Fruit fly (Drosophila melanogaster) whole organism, larva: ENCODE measurements around the gene CG42685.

Experiments used
- noc ChIP-seq: fragments of 200-800 bp; sonication (Bioruptor generic); optimal IDR thresholded peaks from 3 replicates; lab custom pipeline; 2019; ENCODE audit warnings: missing biosample characterization, mild to moderate bottlenecking, missing genetic modification characterization, moderate library complexity

CG42685 gene

dm6 chr2L:14699501-14700077, 30.4 kb downstream of the CG42685 start:
- TF ChIP-seq noc: no peak

dm6 chr2L:14698980-14699379, 31.0 kb downstream of the CG42685 start:
- no peak for TF ChIP-seq noc

dm6 chr2L:14697938-14698337, 32.0 kb downstream of the CG42685 start:
- peak; percentile 15 for TF ChIP-seq noc

dm6 chr2L:14693620-14694019, 36.4 kb downstream of the CG42685 start:
- no peak for TF ChIP-seq noc

- TF ChIP-seq noc: no peak
Measured at dm6 chr2L:14690791-14691190, 39.2 kb downstream of the CG42685 start.

- no peak for TF ChIP-seq noc
Measured at dm6 chr2L:14690285-14690684, 39.7 kb downstream of the CG42685 start.

dm6 chr2L:14688922-14689711, 40.9 kb downstream of the CG42685 start, which contains the start of gene osp:
Gene osp (minus strand): TSS chr2L:14689340.
- peak; percentile 84 for TF ChIP-seq noc

dm6 chr2L:14688274-14688840, 41.6 kb downstream of the CG42685 start:
- no peak for TF ChIP-seq noc

dm6 chr2L:14687359-14687758, 42.6 kb downstream of the CG42685 start:
- no peak for TF ChIP-seq noc

- peak; percentile 83 for TF ChIP-seq noc
Measured at dm6 chr2L:14685637-14686232, 44.2 kb downstream of the CG42685 start.

- no peak for TF ChIP-seq noc
Measured at dm6 chr2L:14684966-14685365, 45.0 kb downstream of the CG42685 start.

- TF ChIP-seq noc: no peak
Measured at dm6 chr2L:14683596-14683995, 46.4 kb downstream of the CG42685 start.

dm6 chr2L:14682325-14682884, 47.6 kb downstream of the CG42685 start:
- TF ChIP-seq noc: no peak

- TF ChIP-seq noc: no peak
Measured at dm6 chr2L:14680371-14680899, 49.5 kb downstream of the CG42685 start.

dm6 chr2L:14679609-14680008, 50.4 kb downstream of the CG42685 start:
- TF ChIP-seq noc: no peak

dm6 chr2L:14676695-14677094, 53.3 kb downstream of the CG42685 start:
- no peak for TF ChIP-seq noc
